Fruit fly (Drosophila melanogaster): ENCODE data around the gene Alg14.
A peak's percentile ranks its signal among the peaks of the same experiment; 100 is the strongest.

Gene Alg14

DNA sequence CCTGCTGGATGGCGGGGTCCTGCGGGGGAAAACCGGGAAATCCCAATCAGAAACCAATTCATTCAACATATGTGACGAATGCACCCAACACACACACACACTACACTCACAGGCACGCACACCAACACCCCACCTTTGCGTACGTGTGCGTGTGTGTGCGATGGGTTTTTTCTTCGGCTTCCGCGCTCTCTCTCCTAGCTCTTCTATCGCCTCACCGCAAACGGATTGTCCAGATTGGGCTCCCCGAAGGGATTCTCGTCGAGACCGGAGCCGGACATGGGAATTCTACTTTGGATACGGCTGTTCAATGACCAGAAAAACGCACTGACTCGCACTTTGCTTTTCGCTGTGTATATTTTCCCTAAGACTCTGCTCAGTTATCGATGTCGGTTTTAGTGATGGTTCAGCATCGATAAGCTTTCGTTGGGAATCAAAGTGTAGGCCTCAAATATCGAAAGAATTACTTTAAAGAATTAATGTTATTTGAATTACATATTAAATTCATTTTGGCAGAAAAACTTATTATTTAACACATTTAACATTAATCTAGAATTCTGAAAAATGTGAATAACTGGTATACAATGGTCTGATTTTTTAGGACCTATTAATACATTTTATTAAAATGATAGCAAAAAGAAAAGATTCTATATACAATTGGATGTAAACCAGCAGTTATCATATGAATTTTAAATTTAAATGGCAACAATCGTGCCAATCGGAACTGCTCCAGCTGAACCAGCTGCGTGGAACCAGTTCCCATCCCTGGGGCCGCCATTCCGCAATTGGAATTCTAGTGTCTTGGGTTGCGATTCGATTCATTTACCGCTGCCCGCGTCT is 22.3 kb upstream of the Alg14 start, which contains the start of the genes Scamp and Ahcy:
Gene Scamp (minus strand): TSS at position 394 of the 837 bp plus-strand sequence.
Gene Ahcy (plus strand): TSS at position 772 of the 837 bp plus-strand sequence.
- TF ChIP-seq crol (GFP tag; IDR thresholded peaks at IDR 0.05) (peak; percentile 46), otp (GFP tag; IDR thresholded peaks at IDR 0.05) (no peak), CG9727 (GFP tag; optimal IDR thresholded peaks at IDR 0.05) (peak; percentile 48), dmrt11E (tag; optimal IDR thresholded peaks at IDR 0.05) (no peak), CG14710 (tag; optimal IDR thresholded peaks at IDR 0.05) (peak; percentile 60), CG13424 (tag; optimal IDR thresholded peaks at IDR 0.05) (peak; percentile 5), sd (tag; optimal IDR thresholded peaks at IDR 0.05) (peak; percentile 53), CG10366 (GFP tag; IDR thresholded peaks at IDR 0.05) (no peak), CG18262 (tag; optimal IDR thresholded peaks at IDR 0.05) (peak; percentile 19), CG12769 (tag; optimal IDR thresholded peaks at IDR 0.05) (peak; percentile 15), ato (GFP tag; IDR thresholded peaks at IDR 0.05; ENCODE audit: partially characterized antibody) (peak; percentile 14; the same call in 1 of the 2 replicates), CG7556 (GFP tag; optimal IDR thresholded peaks at IDR 0.05) (peak; percentile 27), Ets65A (GFP tag) (peak; percentile 7), Med (GFP tag) (peak; percentile 66), Bteb2 (GFP tag; optimal IDR thresholded peaks at IDR 0.05) (no peak), chinmo (GFP tag; IDR thresholded peaks at IDR 0.05; ENCODE audit: partially characterized antibody) (0 out of 4 replicates have a peak, but pooled peaks have one; percentile 56), CG17829 (tag; optimal IDR thresholded peaks at IDR 0.05) (peak; percentile 14), BEAF-32 (GFP tag; optimal IDR thresholded peaks at IDR 0.05) (peak; percentile 75), slou (GFP tag; optimal IDR thresholded peaks at IDR 0.05) (no peak), Nf-YC (tag; optimal IDR thresholded peaks at IDR 0.05) (peak; percentile 15), CG1603 (tag; optimal IDR thresholded peaks at IDR 0.05) (no peak), CG18011 (GFP tag; optimal IDR thresholded peaks at IDR 0.05) (peak; percentile 39), Sry-δ (GFP tag; optimal IDR thresholded peaks at IDR 0.05) (peak; percentile 80), lilli (GFP tag; optimal IDR thresholded peaks at IDR 0.05) (peak; percentile 38), bigmax (GFP tag; optimal IDR thresholded peaks at IDR 0.05) (no peak), bbx (GFP tag; IDR thresholded peaks at IDR 0.05; ENCODE audit: partially characterized antibody) (peak; percentile 28; the same call in 1 of the 2 replicates), Meics (GFP tag; optimal IDR thresholded peaks at IDR 0.05) (peak; percentile 59), CG3995 (GFP tag; optimal IDR thresholded peaks at IDR 0.05) (peak; percentile 16), CG4617 (GFP tag; optimal IDR thresholded peaks at IDR 0.05; ENCODE audit: borderline replicate concordance) (peak; percentile 56), CG8478 (optimal IDR thresholded peaks at IDR 0.05) (peak; percentile 81), pho (GFP tag; optimal IDR thresholded peaks at IDR 0.05) (peak; percentile 4), YL-1 (GFP tag; optimal IDR thresholded peaks at IDR 0.05) (peak; percentile 57), CG30020 (tag; optimal IDR thresholded peaks at IDR 0.05) (peak; percentile 38), Deaf1 (tag; optimal IDR thresholded peaks at IDR 0.05) (peak; percentile 4), MBD-R2 (GFP tag; IDR thresholded peaks at IDR 0.05) (peak; percentile 38), CG7928 (GFP tag; optimal IDR thresholded peaks at IDR 0.05) (peak; percentile 81), CG2116 (GFP tag; optimal IDR thresholded peaks at IDR 0.05) (peak; percentile 77), Hr51 (GFP tag; optimal IDR thresholded peaks at IDR 0.05) (peak in 1 of 2 experiments; percentile 11), cato (GFP tag; optimal IDR thresholded peaks at IDR 0.05; ENCODE audit: borderline replicate concordance) (no peak), Myb (GFP tag; optimal IDR thresholded peaks at IDR 0.05) (peak; percentile 22), CG17361 (GFP tag; IDR thresholded peaks at IDR 0.05) (peak; percentile 57; the same call in 2 of the 3 replicates), CG2129 (GFP tag; IDR thresholded peaks at IDR 0.05; ENCODE audit: partially characterized antibody) (0 out of 2 replicates have a peak, but pooled peaks have one; percentile 17), CG10267 (tag; optimal IDR thresholded peaks at IDR 0.05) (peak; percentile 39), CG16813 (GFP tag; IDR thresholded peaks at IDR 0.05; ENCODE audit: partially characterized antibody) (peak; percentile 48; the same call in 2 of the 3 replicates), CG17802 (tag; optimal IDR thresholded peaks at IDR 0.05) (no peak), CG10543 (GFP tag; optimal IDR thresholded peaks at IDR 0.05) (peak; percentile 13), CG30403 (GFP tag; optimal IDR thresholded peaks at IDR 0.05) (peak; percentile 30)
